Fruit fly (Drosophila melanogaster) whole organism, embryonic: Measurements from ENCODE around the gene CG6432.

Source experiments
- CG10654 ChIP-seq: fragments of 200-800 bp; sonication (Bioruptor generic); optimal IDR thresholded peaks from 2 replicates; lab custom pipeline; 2016; ENCODE audit warnings: missing biosample characterization, missing genetic modification characterization
- CG11504 ChIP-seq: fragments of 200-800 bp; sonication (Bioruptor generic); optimal IDR thresholded peaks from 3 replicates; lab custom pipeline; 2019; ENCODE audit warnings: missing biosample characterization, mild to moderate bottlenecking, missing genetic modification characterization, moderate library complexity
- CG12155 ChIP-seq: fragments of 200-800 bp; sonication (Bioruptor generic); optimal IDR thresholded peaks from 3 replicates; lab custom pipeline; 2016; ENCODE audit warnings: missing biosample characterization, missing genetic modification characterization
- CG12744 ChIP-seq: fragments of 200-800 bp; sonication (Bioruptor generic); optimal IDR thresholded peaks from 2 replicates; lab custom pipeline; 2016; ENCODE audit warnings: missing biosample characterization, missing genetic modification characterization
- CG12769 ChIP-seq: fragments of 200-800 bp; sonication (Bioruptor generic); optimal IDR thresholded peaks from 2 replicates; lab custom pipeline; 2019; ENCODE audit warnings: missing biosample characterization, mild to moderate bottlenecking, missing genetic modification characterization, moderate library complexity
- CG13775 ChIP-seq: fragments of 200-800 bp; sonication (Bioruptor generic); optimal IDR thresholded peaks from 3 replicates; lab custom pipeline; 2017; ENCODE audit warnings: missing biosample characterization, mild to moderate bottlenecking, missing genetic modification characterization
- CG13894 ChIP-seq: fragments of 200-800 bp; sonication (Bioruptor generic); optimal IDR thresholded peaks from 3 replicates; lab custom pipeline; 2018; ENCODE audit warnings: missing biosample characterization, mild to moderate bottlenecking, missing genetic modification characterization, moderate library complexity
- CG14667 ChIP-seq: fragments of 200-800 bp; sonication (Bioruptor generic); IDR thresholded peaks from 2 replicates; pipeline ENCODE4 v1.3.6; 2022; ENCODE audit warnings: missing biosample characterization, missing genetic modification characterization
- CG14710 ChIP-seq: fragments of 200-800 bp; sonication (Bioruptor generic); optimal IDR thresholded peaks from 3 replicates; lab custom pipeline; 2019; ENCODE audit warnings: missing biosample characterization, mild to moderate bottlenecking, missing genetic modification characterization, moderate library complexity
- CG17328 ChIP-seq: fragments of 200-800 bp; sonication (Bioruptor generic); IDR thresholded peaks from 2 replicates; pipeline ENCODE4 v1.3.6; 2022; ENCODE audit warnings: missing biosample characterization, missing genetic modification characterization
- CG17802 ChIP-seq: fragments of 200-800 bp; sonication (Bioruptor generic); optimal IDR thresholded peaks from 2 replicates; lab custom pipeline; 2018; ENCODE audit warnings: missing biosample characterization, mild to moderate bottlenecking, missing genetic modification characterization, moderate library complexity
- CG33213 ChIP-seq: fragments of 200-800 bp; sonication (Bioruptor generic); optimal IDR thresholded peaks from 3 replicates; lab custom pipeline; 2016; ENCODE audit warnings: missing biosample characterization, missing genetic modification characterization
- CG3838 ChIP-seq: fragments of 200-800 bp; sonication (Bioruptor generic); optimal IDR thresholded peaks from 3 replicates; lab custom pipeline; 2016; ENCODE audit warnings: missing biosample characterization, missing genetic modification characterization
- CG5953 ChIP-seq: fragments of 200-800 bp; sonication (Bioruptor generic); IDR thresholded peaks from 2 replicates; pipeline ENCODE4 v1.3.6; 2022; ENCODE audit warnings: missing biosample characterization, missing genetic modification characterization
- CG7556 ChIP-seq: fragments of 200-800 bp; sonication (Bioruptor generic); optimal IDR thresholded peaks from 2 replicates; lab custom pipeline; 2017; ENCODE audit warnings: missing biosample characterization, mild to moderate bottlenecking, missing genetic modification characterization
- CG7786 ChIP-seq: fragments of 200-800 bp; sonication (Bioruptor generic); optimal IDR thresholded peaks from 2 replicates; lab custom pipeline; 2016; ENCODE audit warnings: missing biosample characterization, missing genetic modification characterization
- CG7987 ChIP-seq: fragments of 200-800 bp; sonication (Bioruptor generic); optimal IDR thresholded peaks from 2 replicates; lab custom pipeline; 2018; ENCODE audit warnings: missing biosample characterization, mild to moderate bottlenecking, missing genetic modification characterization, moderate library complexity
- CG8089 ChIP-seq: fragments of 200-800 bp; sonication (Bioruptor generic); optimal IDR thresholded peaks from 3 replicates; lab custom pipeline; 2016; ENCODE audit warnings: missing biosample characterization, missing genetic modification characterization
- CG9797 ChIP-seq: fragments of 200-800 bp; sonication (Bioruptor generic); optimal IDR thresholded peaks from 3 replicates; lab custom pipeline; 2018; ENCODE audit warnings: missing biosample characterization, mild to moderate bottlenecking, missing genetic modification characterization
- Dfd ChIP-seq, 2 experiments: fragments of >200 bp; optimal IDR thresholded peaks; 2 replicates each; lab custom pipeline; 2017; ENCODE audit warnings: missing biosample characterization in 2 of 2, missing genetic modification characterization in 2 of 2
- GATAe ChIP-seq: fragments of 200-800 bp; sonication (Bioruptor generic); conservative IDR thresholded peaks from 2 replicates; pipeline ENCODE4 v1.3.6; 2022; ENCODE audit warnings: missing biosample characterization, missing genetic modification characterization
- H15 ChIP-seq: fragments of 200-800 bp; sonication (Bioruptor generic); IDR thresholded peaks from 3 replicates; pipeline ENCODE4 v1.3.6; 2022; ENCODE audit warnings: missing biosample characterization, missing genetic modification characterization
- MESR4 ChIP-seq: fragments of 200-800 bp; sonication (Bioruptor generic); optimal IDR thresholded peaks from 2 replicates; lab custom pipeline; 2018; ENCODE audit warnings: missing biosample characterization, mild to moderate bottlenecking, missing genetic modification characterization, moderate library complexity
- Oaz ChIP-seq: fragments of 200-800 bp; sonication (Bioruptor generic); IDR thresholded peaks from 2 replicates; pipeline ENCODE4 v1.3.6; 2022; ENCODE audit warnings: missing biosample characterization, missing genetic modification characterization
- PHDP ChIP-seq: fragments of 200-800 bp; sonication (Bioruptor generic); optimal IDR thresholded peaks from 3 replicates; lab custom pipeline; 2018; ENCODE audit warnings: missing biosample characterization, mild to moderate bottlenecking, missing genetic modification characterization, moderate library complexity
- Scr ChIP-seq: fragments of 200-800 bp; sonication (Bioruptor generic); IDR thresholded peaks from 2 replicates; pipeline ENCODE4 v1.3.6; 2022; ENCODE audit warnings: missing biosample characterization, missing genetic modification characterization; ENCODE audit not compliant: partially characterized antibody
- Xrp1 ChIP-seq: fragments of 200-800 bp; sonication (Bioruptor generic); IDR thresholded peaks from 2 replicates; pipeline ENCODE4 v1.3.6; 2022; ENCODE audit warnings: missing biosample characterization, missing genetic modification characterization
- ac ChIP-seq: fragments of 200-800 bp; sonication (Bioruptor generic); optimal IDR thresholded peaks from 3 replicates; lab custom pipeline; 2017; ENCODE audit warnings: missing biosample characterization, mild to moderate bottlenecking, missing genetic modification characterization
- cg ChIP-seq: fragments of 200-800 bp; sonication (Bioruptor generic); optimal IDR thresholded peaks from 3 replicates; lab custom pipeline; 2019; ENCODE audit warnings: missing biosample characterization, mild to moderate bottlenecking, missing genetic modification characterization, moderate library complexity
- dimm ChIP-seq: fragments of 200-800 bp; sonication (Bioruptor generic); IDR thresholded peaks from 2 replicates; pipeline ENCODE4 v1.3.6; 2022; ENCODE audit warnings: missing biosample characterization, missing genetic modification characterization
- emc ChIP-seq: fragments of 200-800 bp; sonication (Bioruptor generic); optimal IDR thresholded peaks from 2 replicates; lab custom pipeline; 2016; ENCODE audit warnings: missing biosample characterization, missing genetic modification characterization
- gcm2 ChIP-seq: fragments of 200-800 bp; sonication (Bioruptor generic); optimal IDR thresholded peaks from 2 replicates; lab custom pipeline; 2016; ENCODE audit warnings: missing biosample characterization, missing genetic modification characterization
- gfzf ChIP-seq: fragments of 200-800 bp; sonication (Bioruptor generic); optimal IDR thresholded peaks from 2 replicates; lab custom pipeline; 2016; ENCODE audit warnings: missing biosample characterization, mild to moderate bottlenecking, missing genetic modification characterization, moderate library complexity
- jing ChIP-seq: fragments of 200-800 bp; sonication (Bioruptor generic); optimal IDR thresholded peaks from 2 replicates; lab custom pipeline; 2018; ENCODE audit warnings: missing biosample characterization, mild to moderate bottlenecking, missing genetic modification characterization
- kah ChIP-seq: fragments of 200-800 bp; sonication (Bioruptor generic); optimal IDR thresholded peaks from 2 replicates; lab custom pipeline; 2018; ENCODE audit warnings: missing biosample characterization, mild to moderate bottlenecking, missing genetic modification characterization
- kni ChIP-seq: fragments of 200-800 bp; sonication (Bioruptor generic); optimal IDR thresholded peaks from 3 replicates; lab custom pipeline; 2017; ENCODE audit warnings: mild to moderate bottlenecking, missing biosample characterization, missing genetic modification reagents, missing genetic modification characterization
- nerfin-1 ChIP-seq: fragments of 200-800 bp; sonication (Bioruptor generic); optimal IDR thresholded peaks from 3 replicates; lab custom pipeline; 2019; ENCODE audit warnings: missing biosample characterization, mild to moderate bottlenecking, missing genetic modification characterization, moderate library complexity
- rib ChIP-seq: fragments of 200-800 bp; sonication (Bioruptor generic); IDR thresholded peaks from 2 replicates; pipeline ENCODE4 v1.3.6; 2022; ENCODE audit warnings: missing biosample characterization, missing genetic modification characterization
- row ChIP-seq: fragments of 200-800 bp; sonication (Bioruptor generic); IDR thresholded peaks from 3 replicates; pipeline ENCODE4 v1.3.6; 2022; ENCODE audit warnings: missing biosample characterization, missing genetic modification characterization
- run ChIP-seq: fragments of 200-800 bp; sonication (Bioruptor generic); optimal IDR thresholded peaks from 3 replicates; lab custom pipeline; 2018; ENCODE audit warnings: missing biosample characterization, mild to moderate bottlenecking, missing genetic modification characterization
- shn ChIP-seq: fragments of 200-800 bp; sonication (Bioruptor generic); optimal IDR thresholded peaks from 3 replicates; lab custom pipeline; 2016; ENCODE audit warnings: missing biosample characterization, missing genetic modification characterization
- sima ChIP-seq: fragments of 200-800 bp; sonication (Bioruptor generic); optimal IDR thresholded peaks from 2 replicates; lab custom pipeline; 2016; ENCODE audit warnings: missing biosample characterization, missing genetic modification characterization
- sisA ChIP-seq: fragments of 200-800 bp; sonication (Bioruptor generic); IDR thresholded peaks from 2 replicates; pipeline ENCODE4 v1.3.6; 2022; ENCODE audit warnings: missing biosample characterization, missing genetic modification characterization
- sqz ChIP-seq: fragments of 200-800 bp; sonication (Bioruptor generic); optimal IDR thresholded peaks from 3 replicates; lab custom pipeline; 2018; ENCODE audit warnings: missing biosample characterization, mild to moderate bottlenecking, missing genetic modification characterization
- tx ChIP-seq: fragments of 200-800 bp; sonication (Bioruptor generic); optimal IDR thresholded peaks from 2 replicates; lab custom pipeline; 2016; ENCODE audit warnings: missing biosample characterization, missing genetic modification characterization
- unpg ChIP-seq: fragments of 200-800 bp; sonication (Bioruptor generic); optimal IDR thresholded peaks from 3 replicates; lab custom pipeline; 2018; ENCODE audit warnings: missing biosample characterization, mild to moderate bottlenecking, missing genetic modification characterization, moderate library complexity
- zfh1 ChIP-seq: fragments of 200-800 bp; sonication (Bioruptor generic); IDR thresholded peaks from 3 replicates; pipeline ENCODE4 v1.3.6; 2022; ENCODE audit warnings: missing biosample characterization, missing genetic modification characterization

Gene CG6432

DNA sequence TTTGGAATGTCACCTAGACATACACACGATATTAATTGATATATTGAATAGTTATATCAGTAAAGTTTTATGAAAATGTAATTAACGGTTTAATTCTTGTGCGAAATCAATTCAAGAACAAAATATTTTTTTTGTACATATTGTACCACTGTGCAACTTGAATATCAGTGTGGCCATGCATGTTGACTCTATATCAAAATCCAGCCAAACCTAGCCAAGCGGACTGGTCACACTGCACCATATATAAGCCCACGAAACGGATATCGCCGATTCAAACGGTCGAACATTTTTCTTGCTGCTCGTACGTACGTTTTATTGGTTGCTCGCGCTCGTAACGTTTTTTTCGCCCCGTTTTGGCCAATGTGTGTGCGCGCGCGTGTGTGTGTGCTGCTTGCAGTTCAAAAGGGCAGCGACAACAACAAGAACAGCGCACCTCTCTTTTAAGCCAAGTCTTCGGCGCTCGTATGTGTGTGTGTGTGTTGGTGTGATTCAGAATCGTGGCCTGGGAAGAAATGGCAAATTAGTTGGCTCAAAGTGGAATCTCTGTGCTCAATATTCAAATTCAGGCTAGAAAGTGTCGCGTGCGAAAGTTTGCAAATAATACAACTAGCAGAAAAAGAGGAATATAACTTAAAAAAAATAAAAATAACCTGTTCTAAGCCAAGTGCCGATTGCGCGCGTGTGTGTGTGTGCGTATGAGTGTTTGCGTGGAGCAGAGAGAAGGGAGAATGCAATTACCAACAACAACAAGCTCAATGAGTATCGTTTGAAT is 41.8 kb upstream of the CG6432 start, which contains the start of gene crb (continued):
- TF ChIP-seq CG7987 (GFP tag; lab: Kevin White, UChicago) (peak; percentile 58), ac (GFP tag; lab: Kevin White, UChicago) (no peak), cg (GFP tag; lab: Kevin White, UChicago) (peak; percentile 85), row (GFP tag; lab: Robert Waterston, UW) (peak; percentile 86), Oaz (GFP tag; lab: Robert Waterston, UW) (no peak), CG33213 (GFP tag; lab: Kevin White, UChicago) (peak; percentile 65), tx (GFP tag; lab: Kevin White, UChicago) (no peak), CG12744 (peak; percentile 55), CG8089 (GFP tag; lab: Kevin White, UChicago) (peak; percentile 6), CG14710 (tag; lab: Kevin White, UChicago) (peak; percentile 35), sisA (GFP tag; lab: Robert Waterston, UW) (no peak), H15 (GFP tag; lab: Robert Waterston, UW) (0 out of 3 replicates have a peak, but pooled peaks have one; percentile 35), gcm2 (GFP tag; lab: Kevin White, UChicago) (peak; percentile 17), CG5953 (GFP tag; lab: Robert Waterston, UW) (0 out of 2 replicates have a peak, but pooled peaks have one; percentile 32), GATAe (GFP tag; lab: Robert Waterston, UW) (no peak), CG3838 (no peak), dimm (GFP tag; lab: Robert Waterston, UW) (no peak), CG9797 (GFP tag; lab: Kevin White, UChicago) (peak; percentile 71), CG14667 (no peak), rib (peak; percentile 80), Scr (GFP tag; lab: Robert Waterston, UW) (peak; percentile 49), emc (GFP tag; lab: Kevin White, UChicago) (no peak), Xrp1 (GFP tag; lab: Robert Waterston, UW) (peak; percentile 61), Dfd (GFP tag; optimal IDR thresholded peaks at IDR 0.05; lab: Kevin White, UChicago) (no peak), CG13775 (GFP tag; lab: Kevin White, UChicago) (peak; percentile 51), sqz (GFP tag; lab: Kevin White, UChicago) (peak; percentile 77), unpg (GFP tag; lab: Kevin White, UChicago) (peak; percentile 65), jing (GFP tag; lab: Kevin White, UChicago) (no peak), CG13894 (peak; percentile 75), shn (GFP tag; lab: Kevin White, UChicago) (peak; percentile 34), CG11504 (peak; percentile 60), CG7556 (peak; percentile 37), kni (GFP tag; lab: Kevin White, UChicago) (peak; percentile 5), kah (no peak), CG12155 (GFP tag; lab: Kevin White, UChicago) (peak; percentile 28), gfzf (GFP tag; lab: Kevin White, UChicago) (peak; percentile 93), MESR4 (GFP tag; lab: Kevin White, UChicago) (peak; percentile 59), CG7786 (GFP tag; lab: Kevin White, UChicago) (no peak), CG17328 (0 out of 2 replicates have a peak, but pooled peaks have one; percentile 42), run (tag; lab: Kevin White, UChicago) (peak; percentile 30), sima (GFP tag; lab: Kevin White, UChicago) (no peak), CG17802 (tag; lab: Kevin White, UChicago) (no peak), CG12769 (tag; lab: Kevin White, UChicago) (peak; percentile 69), PHDP (peak; percentile 31), CG10654 (GFP tag; lab: Kevin White, UChicago) (peak; percentile 0), nerfin-1 (tag; lab: Kevin White, UChicago) (peak; percentile 46), zfh1 (GFP tag; lab: Robert Waterston, UW) (peak; percentile 67; the same call in 2 of the 3 replicates)
- TF ChIP-seq, all 482 proteins: peak for 296
